Fruit fly (Drosophila melanogaster): Measurements from ENCODE around the gene CG6966.

DNA sequence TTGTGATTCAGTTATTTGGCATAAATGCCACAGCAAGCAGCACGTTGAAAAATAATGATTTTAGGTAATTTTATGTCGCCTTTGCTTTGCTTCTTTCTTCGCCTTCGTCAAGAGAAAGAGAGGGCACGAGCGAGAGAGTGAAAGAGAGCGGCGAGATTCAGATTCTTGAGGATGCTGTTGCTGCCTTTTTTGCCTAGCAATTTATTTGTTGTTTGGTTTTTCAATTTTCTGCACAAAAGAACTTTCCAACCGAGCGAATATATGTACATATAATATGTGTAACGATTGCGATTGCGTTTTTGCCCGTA, 548 bp downstream of the CG6966 start:
- TF ChIP-seq CG6276 (GFP tag; optimal IDR thresholded peaks at IDR 0.05) = no peak
- TF ChIP-seq CG4318 (GFP tag; optimal IDR thresholded peaks at IDR 0.05) = no peak
- TF ChIP-seq CG8632 (GFP tag; optimal IDR thresholded peaks at IDR 0.05) = no peak
- no peak for TF ChIP-seq Hr39 (GFP tag; optimal IDR thresholded peaks at IDR 0.05)
- no peak for TF ChIP-seq fd59A (GFP tag; optimal IDR thresholded peaks at IDR 0.05)
- no peak for TF ChIP-seq achi (GFP tag; optimal IDR thresholded peaks at IDR 0.05)
- TF ChIP-seq CG3919 (GFP tag; optimal IDR thresholded peaks at IDR 0.05) = no peak
- TF ChIP-seq net (GFP tag; optimal IDR thresholded peaks at IDR 0.05) = no peak
- no peak for TF ChIP-seq Sox102F (GFP tag; optimal IDR thresholded peaks at IDR 0.05)
